Fruit fly (Drosophila melanogaster): ENCODE measurements around the gene CG9853.

- TF ChIP-seq Six4 (GFP tag; optimal IDR thresholded peaks at IDR 0.05) = no peak
- TF ChIP-seq CG12942 (GFP tag; optimal IDR thresholded peaks at IDR 0.05) = no peak
- TF ChIP-seq ranshi (GFP tag; IDR thresholded peaks at IDR 0.05) = no peak
- TF ChIP-seq Hr39 (optimal IDR thresholded peaks at IDR 0.05) = no peak
Observed at dm6 chr3R:4400497-4400833, 1.4 kb downstream of the CG9853 start, which contains the start of gene CG14647.

All from whole organism, embryonic.